Worm (Caenorhabditis elegans) whole organism, late embryonic: Measurements from ENCODE around the gene F07F6.7.

Experiments
- eyg-1 ChIP-seq: sonication (generic microtip); optimal IDR thresholded peaks from 2 replicates; lab custom pipeline; 2016; ENCODE audit warnings: missing genotype, missing genetic modification characterization, missing compliant biosample characterization
- ttx-3 ChIP-seq: sonication (generic microtip); optimal IDR thresholded peaks from 2 replicates; lab custom pipeline; 2016; ENCODE audit warnings: missing genetic modification reagents, missing genetic modification characterization, missing compliant biosample characterization

- TF ChIP-seq eyg-1 (tag; lab: Kevin White, UChicago) (no peak), ttx-3 (tag; lab: Kevin White, UChicago) (no peak)
Observed at ce11 chrII:5459534-5459933, 35.9 kb upstream of the F07F6.7 start.
